Fruit fly (Drosophila melanogaster): ENCODE results near the gene schuy.

The schuy gene

dm6 chr3L:20027735-20028134 lies 41.8 kb downstream of the schuy start, which contains the start of gene CG14183:
CG14183 (minus strand) TSS chr3L:20027835.
- TF ChIP-seq spab (GFP tag; optimal IDR thresholded peaks at IDR 0.05) (no peak), CG16779 (tag; optimal IDR thresholded peaks at IDR 0.05) (no peak), CG8119 (GFP tag; IDR thresholded peaks at IDR 0.05) (no peak), CG8319 (GFP tag; optimal IDR thresholded peaks at IDR 0.05) (no peak), net (GFP tag; optimal IDR thresholded peaks at IDR 0.05) (no peak), CG1621 (tag; optimal IDR thresholded peaks at IDR 0.05) (no peak), CG11294 (GFP tag; IDR thresholded peaks at IDR 0.05) (no peak), Hr38 (GFP tag; optimal IDR thresholded peaks at IDR 0.05) (no peak), CG32006 (GFP tag; optimal IDR thresholded peaks at IDR 0.05) (no peak), CG9139 (GFP tag; optimal IDR thresholded peaks at IDR 0.05) (no peak), achi (GFP tag; optimal IDR thresholded peaks at IDR 0.05) (no peak)

- no peak for TF ChIP-seq Met (GFP tag; optimal IDR thresholded peaks at IDR 0.05)
- no peak for TF ChIP-seq Eip93F (GFP tag; optimal IDR thresholded peaks at IDR 0.05)
- TF ChIP-seq cyc (GFP tag; optimal IDR thresholded peaks at IDR 0.05) = no peak
- TF ChIP-seq ss (GFP tag; optimal IDR thresholded peaks at IDR 0.05) = no peak
- TF ChIP-seq spab (GFP tag; optimal IDR thresholded peaks at IDR 0.05) = no peak
- TF ChIP-seq Ets96B (tag; optimal IDR thresholded peaks at IDR 0.05) = no peak
- TF ChIP-seq CG8632 (GFP tag; optimal IDR thresholded peaks at IDR 0.05) = no peak
- no peak for TF ChIP-seq pdm3 (GFP tag; optimal IDR thresholded peaks at IDR 0.05)
- no peak for TF ChIP-seq fd85E (GFP tag; optimal IDR thresholded peaks at IDR 0.05)
- no peak for TF ChIP-seq achi (GFP tag; optimal IDR thresholded peaks at IDR 0.05)
- TF ChIP-seq CG4318 (GFP tag; optimal IDR thresholded peaks at IDR 0.05) = no peak
- TF ChIP-seq Blimp-1 (GFP tag; optimal IDR thresholded peaks at IDR 0.05) = no peak
- TF ChIP-seq Sox14 (GFP tag; optimal IDR thresholded peaks at IDR 0.05) = no peak
- TF ChIP-seq Gug (GFP tag; IDR thresholded peaks at IDR 0.05) = no peak
- TF ChIP-seq fd59A (GFP tag; optimal IDR thresholded peaks at IDR 0.05) = no peak
- TF ChIP-seq CG8319 (GFP tag; optimal IDR thresholded peaks at IDR 0.05) = no peak
- TF ChIP-seq CG8119 (GFP tag; IDR thresholded peaks at IDR 0.05) = no peak
- no peak for TF ChIP-seq fkh (GFP tag; optimal IDR thresholded peaks at IDR 0.05)
- TF ChIP-seq Hr4 (GFP tag; optimal IDR thresholded peaks at IDR 0.05) = no peak
Observed at dm6 chr3L:20028753-20029152, 42.9 kb downstream of the schuy start, which contains the start of gene Lamtor1. Lamtor1 (minus strand) TSS chr3L:20029020.

dm6 chr3L:20036610-20037009 lies 50.7 kb downstream of the schuy start:
- TF ChIP-seq fd85E (GFP tag; optimal IDR thresholded peaks at IDR 0.05) = no peak
- TF ChIP-seq CG3032 (tag; optimal IDR thresholded peaks at IDR 0.05) = no peak
